Worm (Caenorhabditis elegans) whole organism, L2 larva: Measurements from ENCODE around the gene tomm-7.

Source experiments
- C34F6.9 ChIP-seq: fragments of 150-350 bp; optimal IDR thresholded peaks from 2 replicates; lab custom pipeline; 2014; ENCODE audit warnings: missing biosample characterization, missing genetic modification characterization
- F13H6.1 ChIP-seq: sonication (generic microtip); optimal IDR thresholded peaks from 2 replicates; lab custom pipeline; 2016; ENCODE audit warnings: missing genetic modification characterization, missing compliant biosample characterization
- R02D3.7 ChIP-seq: fragments of 150-350 bp; optimal IDR thresholded peaks from 2 replicates; lab custom pipeline; 2014; ENCODE audit warnings: missing biosample characterization, missing genetic modification characterization
- Y55F3AM.14 ChIP-seq: fragments of 200-800 bp; sonication (Bioruptor generic); optimal IDR thresholded peaks from 2 replicates; lab custom pipeline; 2018; ENCODE audit warnings: mild to moderate bottlenecking, missing genetic modification characterization, missing compliant biosample characterization
- ZK546.5 ChIP-seq: sonication (generic microtip); optimal IDR thresholded peaks from 2 replicates; lab custom pipeline; 2017; ENCODE audit warnings: missing biosample characterization, missing genetic modification characterization
- alr-1 ChIP-seq: fragments of 150-350 bp; optimal IDR thresholded peaks from 2 replicates; lab custom pipeline; 2014; ENCODE audit warnings: missing biosample characterization, missing genetic modification characterization
- aly-2 ChIP-seq: fragments of 150-350 bp; optimal IDR thresholded peaks from 2 replicates; lab custom pipeline; 2014; ENCODE audit warnings: missing biosample characterization, missing genetic modification characterization
- blmp-1 ChIP-seq: sonication (generic microtip); optimal IDR thresholded peaks from 2 replicates; lab custom pipeline; 2017; ENCODE audit warnings: missing genetic modification characterization, mild to moderate bottlenecking, missing compliant biosample characterization, antibody characterized with exemption, moderate library complexity; ENCODE audit not compliant: insufficient read depth
- ceh-16 ChIP-seq: fragments of 150-350 bp; optimal IDR thresholded peaks from 2 replicates; lab custom pipeline; 2014; ENCODE audit warnings: missing biosample characterization, missing genetic modification characterization
- ceh-82 ChIP-seq: fragments of 150-350 bp; optimal IDR thresholded peaks from 2 replicates; lab custom pipeline; 2014; ENCODE audit warnings: missing biosample characterization, missing genetic modification characterization
- crh-2 ChIP-seq: sonication (generic microtip); optimal IDR thresholded peaks from 2 replicates; lab custom pipeline; 2017; ENCODE audit warnings: missing biosample characterization, missing genetic modification characterization
- dmd-4 ChIP-seq: sonication (generic microtip); optimal IDR thresholded peaks from 2 replicates; lab custom pipeline; 2017; ENCODE audit warnings: missing biosample characterization, missing genetic modification characterization
- egl-27 ChIP-seq: sonication (generic microtip); optimal IDR thresholded peaks from 3 replicates; lab custom pipeline; 2017; ENCODE audit warnings: missing biosample characterization, missing genetic modification reagents, missing genetic modification characterization
- elt-1 ChIP-seq: fragments of 150-350 bp; optimal IDR thresholded peaks from 2 replicates; lab custom pipeline; 2014; ENCODE audit warnings: missing biosample characterization, missing genetic modification characterization
- gmeb-1 ChIP-seq: fragments of 150-350 bp; optimal IDR thresholded peaks from 2 replicates; lab custom pipeline; 2014; ENCODE audit warnings: missing biosample characterization, missing genetic modification characterization
- lin-11 ChIP-seq: fragments of 150-350 bp; sonication (generic microtip); optimal IDR thresholded peaks from 2 replicates; lab custom pipeline; 2014; ENCODE audit warnings: missing biosample characterization, missing genetic modification characterization, inconsistent platforms, mixed read lengths
- lin-13 ChIP-seq: fragments of 150-350 bp; optimal IDR thresholded peaks from 2 replicates; lab custom pipeline; 2014; ENCODE audit warnings: missing biosample characterization, missing genetic modification reagents, missing genetic modification characterization
- lin-39 ChIP-seq: fragments of 150-350 bp; optimal IDR thresholded peaks from 2 replicates; lab custom pipeline; 2014; ENCODE audit warnings: missing biosample characterization, missing genetic modification reagents, missing genetic modification characterization
- lsy-2 ChIP-seq, 2 experiments: fragments of 150-350 bp in 1 of 2; sonication (generic microtip) in 1 of 2; optimal IDR thresholded peaks; 2 replicates each; lab custom pipeline; 2014 to 2017; ENCODE audit warnings: missing biosample characterization in 2 of 2, missing genetic modification characterization in 2 of 2
- mab-5 ChIP-seq: fragments of 150-350 bp; optimal IDR thresholded peaks from 2 replicates; lab custom pipeline; 2014; ENCODE audit warnings: missing biosample characterization, missing genetic modification characterization
- mbf-1 ChIP-seq: sonication (generic microtip); optimal IDR thresholded peaks from 2 replicates; lab custom pipeline; 2017; ENCODE audit warnings: missing biosample characterization, missing genetic modification characterization
- mdl-1 ChIP-seq, 2 experiments: fragments of 150-350 bp in 1 of 2; sonication (generic microtip) in 1 of 2; optimal IDR thresholded peaks; 2 replicates each; lab custom pipeline; 2017; ENCODE audit warnings: missing biosample characterization in 2 of 2, missing genetic modification characterization in 2 of 2
- nhr-10 ChIP-seq: sonication (generic microtip); optimal IDR thresholded peaks from 2 replicates; lab custom pipeline; 2017; ENCODE audit warnings: missing biosample characterization, missing genetic modification characterization
- nhr-11 ChIP-seq: fragments of 150-350 bp; optimal IDR thresholded peaks from 2 replicates; lab custom pipeline; 2014; ENCODE audit warnings: missing biosample characterization, missing genetic modification characterization
- nhr-129 ChIP-seq: fragments of 150-350 bp; optimal IDR thresholded peaks from 2 replicates; lab custom pipeline; 2014; ENCODE audit warnings: missing biosample characterization, missing genetic modification characterization
- nhr-21 ChIP-seq: fragments of 150-350 bp; optimal IDR thresholded peaks from 2 replicates; lab custom pipeline; 2014; ENCODE audit warnings: missing biosample characterization, missing genetic modification characterization
- nhr-23 ChIP-seq: fragments of 150-350 bp; optimal IDR thresholded peaks from 2 replicates; lab custom pipeline; 2014; ENCODE audit warnings: missing biosample characterization, missing genetic modification reagents, missing genetic modification characterization
- nhr-25 ChIP-seq: fragments of 150-350 bp; sonication (generic microtip); optimal IDR thresholded peaks from 3 replicates; lab custom pipeline; 2014; ENCODE audit warnings: missing biosample characterization, missing genetic modification characterization
- nhr-77 ChIP-seq: fragments of 150-350 bp; optimal IDR thresholded peaks from 2 replicates; lab custom pipeline; 2014; ENCODE audit warnings: missing biosample characterization, missing genetic modification characterization
- peb-1 ChIP-seq: fragments of 150-350 bp; optimal IDR thresholded peaks from 2 replicates; lab custom pipeline; 2014; ENCODE audit warnings: missing biosample characterization, missing genetic modification characterization
- sem-4 ChIP-seq: fragments of 150-350 bp; optimal IDR thresholded peaks from 2 replicates; lab custom pipeline; 2014; ENCODE audit warnings: missing biosample characterization, missing genetic modification reagents, missing genetic modification characterization
- skn-1 ChIP-seq: sonication (generic microtip); optimal IDR thresholded peaks from 2 replicates; lab custom pipeline; 2017; ENCODE audit warnings: missing biosample characterization, missing genetic modification characterization
- sma-3 ChIP-seq: sonication (generic microtip); optimal IDR thresholded peaks from 2 replicates; lab custom pipeline; 2016; ENCODE audit warnings: missing genetic modification reagents, missing genetic modification characterization, missing compliant biosample characterization
- sma-9 ChIP-seq, 2 experiments: fragments of 150-350 bp in 1 of 2; sonication (generic microtip) in 1 of 2; optimal IDR thresholded peaks; 2 replicates each; lab custom pipeline; 2014 to 2016; ENCODE audit warnings: missing genetic modification characterization in 2 of 2, mild to moderate bottlenecking in 1 of 2, missing biosample characterization in 1 of 2, missing compliant biosample characterization in 1 of 2, missing genetic modification reagents in 1 of 2, moderate library complexity in 1 of 2
- unc-55 ChIP-seq: fragments of 150-350 bp; sonication (generic microtip); optimal IDR thresholded peaks from 3 replicates; lab custom pipeline; 2014; ENCODE audit warnings: missing biosample characterization, missing genetic modification reagents, missing genetic modification characterization
- unc-62 ChIP-seq: fragments of 150-350 bp; optimal IDR thresholded peaks from 2 replicates; lab custom pipeline; 2014; ENCODE audit warnings: missing biosample characterization, missing genetic modification reagents, missing genetic modification characterization
- zag-1 ChIP-seq: fragments of 150-350 bp; optimal IDR thresholded peaks from 2 replicates; lab custom pipeline; 2014; ENCODE audit warnings: missing biosample characterization, missing genetic modification characterization
- ztf-1 ChIP-seq: fragments of 200-800 bp; sonication (Bioruptor generic); conservative IDR thresholded peaks from 2 replicates; pipeline ENCODE4 v1.3.6; 2022; ENCODE audit warnings: missing genetic modification characterization, missing compliant biosample characterization
- ztf-4 ChIP-seq: fragments of 150-350 bp; optimal IDR thresholded peaks from 2 replicates; lab custom pipeline; 2014; ENCODE audit warnings: missing biosample characterization, missing genetic modification characterization

Gene tomm-7

ce11 chrIII:7838907-7839642, 20.3 kb upstream of the tomm-7 start, which contains the start of gene ceh-23:
ceh-23 (plus strand) TSS chrIII:7839592.
- no peak for TF ChIP-seq C34F6.9 (tag; lab: Kevin White, UChicago)
- no peak for TF ChIP-seq lsy-2 (tag; optimal IDR thresholded peaks at IDR 0.05; lab: Kevin White, UChicago)
- peak; percentile 1 for TF ChIP-seq sma-9 (GFP tag; optimal IDR thresholded peaks at IDR 0.05; lab: Kevin White, UChicago)
- no peak for TF ChIP-seq sma-9 (tag; optimal IDR thresholded peaks at IDR 0.05; lab: Kevin White, UChicago)

DNA sequence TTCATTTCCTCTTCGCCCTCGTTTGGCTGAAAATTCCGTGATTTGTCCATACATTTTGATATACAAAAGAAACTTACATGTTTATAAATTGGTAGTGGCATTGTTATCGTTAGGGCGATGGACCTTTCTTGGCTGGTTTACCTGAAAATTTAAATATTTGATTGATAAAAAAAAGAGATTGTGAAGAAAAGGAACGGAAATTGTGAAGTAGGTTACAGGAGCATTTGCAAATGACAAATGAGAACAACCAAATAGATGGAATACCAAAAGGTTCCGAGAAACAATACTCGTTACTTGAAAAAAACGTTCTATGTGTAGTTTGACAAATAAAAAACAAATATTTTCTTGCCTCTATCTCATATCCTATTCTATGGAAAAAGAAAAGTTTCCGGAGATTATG, 15.9 kb upstream of the tomm-7 start, which contains the start of gene ZK652.8:
TSS of gene ZK652.8 (minus strand) at position 101 of the 400 bp plus-strand sequence.
- no peak for TF ChIP-seq blmp-1 (tag; lab: Kevin White, UChicago)

DNA sequence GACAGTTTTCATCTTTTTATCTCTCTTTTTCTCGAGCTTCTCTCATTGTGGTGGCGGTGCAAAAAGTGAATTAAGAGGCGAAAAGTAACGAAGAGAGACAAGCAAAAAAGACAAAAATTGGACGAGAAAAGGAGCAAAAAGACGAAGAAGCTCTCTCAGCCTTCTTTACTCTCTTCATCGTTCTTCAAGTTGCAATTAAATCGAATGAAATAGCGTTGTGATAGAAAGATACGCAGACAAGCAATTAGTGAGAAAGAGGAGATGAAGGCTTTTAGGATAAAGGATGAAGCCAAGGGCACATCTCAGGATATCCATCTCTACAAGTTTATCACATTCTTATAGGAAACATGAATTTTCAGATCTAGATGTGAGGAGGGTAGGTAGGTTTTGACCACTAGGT, 11.2 kb upstream of the tomm-7 start:
- TF ChIP-seq lin-39 (tag; lab: Kevin White, UChicago), result peak; percentile 25
- no peak for TF ChIP-seq aly-2 (tag; lab: Kevin White, UChicago)
- no peak for TF ChIP-seq blmp-1 (tag; lab: Kevin White, UChicago)
- TF ChIP-seq dmd-4, result no peak
- no peak for TF ChIP-seq alr-1 (tag; lab: Kevin White, UChicago)
- no peak for TF ChIP-seq sma-3 (GFP tag; lab: Kevin White, UChicago)
- TF ChIP-seq C34F6.9 (tag; lab: Kevin White, UChicago), result peak; percentile 50
- peak; percentile 31 for TF ChIP-seq nhr-129 (tag; lab: Kevin White, UChicago)
- TF ChIP-seq skn-1 (tag; lab: Kevin White, UChicago), result no peak
- no peak for TF ChIP-seq lin-11 (tag; lab: Kevin White, UChicago)
- TF ChIP-seq lsy-2 (tag; optimal IDR thresholded peaks at IDR 0.05; lab: Kevin White, UChicago), result peak in 1 of 2 experiments; percentile 17
- no peak for TF ChIP-seq nhr-10
- no peak for TF ChIP-seq ceh-16 (tag; lab: Kevin White, UChicago)
- TF ChIP-seq nhr-21 (tag; lab: Kevin White, UChicago), result no peak
- TF ChIP-seq sma-9 (GFP tag; optimal IDR thresholded peaks at IDR 0.05; lab: Kevin White, UChicago), result peak; percentile 9
- TF ChIP-seq sma-9 (tag; optimal IDR thresholded peaks at IDR 0.05; lab: Kevin White, UChicago), result no peak
- no peak for TF ChIP-seq ztf-4 (tag; lab: Kevin White, UChicago)
- TF ChIP-seq nhr-77 (tag; lab: Kevin White, UChicago), result no peak
- TF ChIP-seq lin-13 (GFP tag; lab: Kevin White, UChicago), result no peak
- no peak for TF ChIP-seq sem-4
- TF ChIP-seq ztf-1 (GFP tag; lab: Robert Waterston, UW), result no peak
- no peak for TF ChIP-seq unc-55 (GFP tag; lab: Kevin White, UChicago)
- no peak for TF ChIP-seq egl-27 (tag; lab: Kevin White, UChicago)
- TF ChIP-seq nhr-23 (tag; lab: Kevin White, UChicago), result no peak
- TF ChIP-seq, all 48 proteins: peak for 5

ce11 chrIII:7854494-7855184, 4.8 kb upstream of the tomm-7 start, which contains the start of gene rpl-35:
rpl-35 (plus strand) TSS chrIII:7855134.
- TF ChIP-seq nhr-25 (tag; lab: Kevin White, UChicago), result peak; percentile 100
- TF ChIP-seq gmeb-1 (tag; lab: Kevin White, UChicago), result peak; percentile 100
- peak; percentile 100 for TF ChIP-seq unc-55 (GFP tag; lab: Kevin White, UChicago)
- TF ChIP-seq elt-1 (tag; lab: Kevin White, UChicago), result peak; percentile 69
- TF ChIP-seq lin-13 (GFP tag; lab: Kevin White, UChicago), result peak; percentile 99
- peak; percentile 97 for TF ChIP-seq blmp-1 (tag; lab: Kevin White, UChicago)
- peak; percentile 94 for TF ChIP-seq ZK546.5 (tag; lab: Kevin White, UChicago)
- peak; percentile 100 for TF ChIP-seq ztf-4 (tag; lab: Kevin White, UChicago)
- TF ChIP-seq R02D3.7 (tag; lab: Kevin White, UChicago), result peak; percentile 88
- TF ChIP-seq nhr-10, result peak; percentile 94
- peak; percentile 100 for TF ChIP-seq sma-3 (GFP tag; lab: Kevin White, UChicago)
- peak; percentile 94 for TF ChIP-seq nhr-77 (tag; lab: Kevin White, UChicago)
- TF ChIP-seq lin-11 (tag; lab: Kevin White, UChicago), result peak; percentile 100
- peak; percentile 98 for TF ChIP-seq ceh-82 (tag; lab: Kevin White, UChicago)
- TF ChIP-seq mbf-1 (tag; lab: Kevin White, UChicago), result peak; percentile 66
- peak; percentile 99 for TF ChIP-seq egl-27 (tag; lab: Kevin White, UChicago)
- peak; percentile 98 for TF ChIP-seq skn-1 (tag; lab: Kevin White, UChicago)
- TF ChIP-seq aly-2 (tag; lab: Kevin White, UChicago), result no peak
- TF ChIP-seq crh-2, result peak; percentile 100
- no peak for TF ChIP-seq alr-1 (tag; lab: Kevin White, UChicago)
- peak; percentile 99 for TF ChIP-seq Y55F3AM.14
- peak; percentile 82 for TF ChIP-seq nhr-11 (tag; lab: Kevin White, UChicago)
- TF ChIP-seq lin-39 (tag; lab: Kevin White, UChicago), result peak; percentile 90
- TF ChIP-seq peb-1, result peak; percentile 52
- TF ChIP-seq mab-5 (tag; lab: Kevin White, UChicago), result peak; percentile 98
- TF ChIP-seq unc-62, result peak; percentile 96
- TF ChIP-seq ztf-1 (GFP tag; lab: Robert Waterston, UW), result 0 out of 2 replicates have a peak, but pooled peaks have one; percentile 86
- peak; percentile 100 for TF ChIP-seq F13H6.1 (tag; lab: Kevin White, UChicago)
- TF ChIP-seq nhr-23 (tag; lab: Kevin White, UChicago), result peak; percentile 15
- TF ChIP-seq sem-4, result peak; percentile 100
- TF ChIP-seq mdl-1 (tag; optimal IDR thresholded peaks at IDR 0.05; lab: Kevin White, UChicago), result peak; percentile 51 to 96
- peak; percentile 99 for TF ChIP-seq zag-1
- TF ChIP-seq nhr-21 (tag; lab: Kevin White, UChicago), result peak; percentile 100
